Worm (Caenorhabditis elegans) whole organism, L3 larva: ENCODE data around the gene M04B2.6.

ENCODE experiments used
- ZK546.5 ChIP-seq: sonication (generic microtip); optimal IDR thresholded peaks from 2 replicates; lab custom pipeline; 2017; ENCODE audit warnings: missing biosample characterization, missing genetic modification characterization
- aly-2 ChIP-seq: fragments of 150-350 bp; optimal IDR thresholded peaks from 2 replicates; lab custom pipeline; 2014; ENCODE audit warnings: missing biosample characterization, missing genetic modification characterization
- ama-1 ChIP-seq: fragments of 150-350 bp; optimal IDR thresholded peaks from 2 replicates; lab custom pipeline; 2018
- ceh-16 ChIP-seq: sonication (generic microtip); optimal IDR thresholded peaks from 2 replicates; lab custom pipeline; 2017; ENCODE audit warnings: missing biosample characterization, missing genetic modification characterization
- ceh-28 ChIP-seq: fragments of 150-350 bp; optimal IDR thresholded peaks from 2 replicates; lab custom pipeline; 2014; ENCODE audit warnings: missing biosample characterization, missing genetic modification reagents, missing genetic modification characterization
- ceh-9 ChIP-seq: sonication (generic microtip); optimal IDR thresholded peaks from 2 replicates; lab custom pipeline; 2018; ENCODE audit warnings: missing biosample characterization, missing genetic modification characterization
- daf-12 ChIP-seq: fragments of 150-350 bp; optimal IDR thresholded peaks from 2 replicates; lab custom pipeline; 2014; ENCODE audit warnings: missing biosample characterization, missing genetic modification reagents, missing genetic modification characterization
- egl-27 ChIP-seq: sonication (generic microtip); optimal IDR thresholded peaks from 4 replicates; lab custom pipeline; 2017; ENCODE audit warnings: missing biosample characterization, missing genetic modification reagents, missing genetic modification characterization
- elt-1 ChIP-seq: fragments of 150-350 bp; optimal IDR thresholded peaks from 2 replicates; lab custom pipeline; 2014; ENCODE audit warnings: missing biosample characterization, missing genetic modification characterization
- elt-2 ChIP-seq: sonication (generic microtip); optimal IDR thresholded peaks from 2 replicates; lab custom pipeline; 2016; ENCODE audit warnings: missing genetic modification reagents, mild to moderate bottlenecking, missing genetic modification characterization, missing compliant biosample characterization
- hmg-11 ChIP-seq: sonication (generic microtip); optimal IDR thresholded peaks from 2 replicates; lab custom pipeline; 2016; ENCODE audit warnings: missing genetic modification characterization, missing compliant biosample characterization
- jun-1 ChIP-seq: fragments of 150-350 bp; optimal IDR thresholded peaks from 2 replicates; lab custom pipeline; 2014; ENCODE audit warnings: missing biosample characterization, missing genetic modification reagents, missing genetic modification characterization
- lin-15B ChIP-seq: fragments of 150-350 bp; optimal IDR thresholded peaks from 2 replicates; lab custom pipeline; 2014; ENCODE audit warnings: missing biosample characterization, missing genetic modification characterization
- lin-39 ChIP-seq: fragments of 150-350 bp; optimal IDR thresholded peaks from 2 replicates; lab custom pipeline; 2018; ENCODE audit warnings: missing biosample characterization, missing genetic modification reagents, missing genetic modification characterization
- lsy-12 ChIP-seq: sonication (generic microtip); optimal IDR thresholded peaks from 2 replicates; lab custom pipeline; 2016; ENCODE audit warnings: mild to moderate bottlenecking, missing genetic modification characterization, missing compliant biosample characterization
- mdl-1 ChIP-seq: fragments of 150-350 bp; optimal IDR thresholded peaks from 2 replicates; lab custom pipeline; 2014; ENCODE audit warnings: missing biosample characterization, missing genetic modification characterization
- nfya-1 ChIP-seq: sonication (generic microtip); optimal IDR thresholded peaks from 2 replicates; lab custom pipeline; 2017; ENCODE audit warnings: missing genetic modification characterization, mild to moderate bottlenecking, missing compliant biosample characterization, antibody characterized with exemption, moderate library complexity; ENCODE audit not compliant: insufficient read depth
- nhr-11 ChIP-seq: fragments of 150-350 bp; optimal IDR thresholded peaks from 2 replicates; lab custom pipeline; 2014; ENCODE audit warnings: missing biosample characterization, missing genetic modification characterization
- nhr-12 ChIP-seq: fragments of 150-350 bp; optimal IDR thresholded peaks from 2 replicates; lab custom pipeline; 2014; ENCODE audit warnings: missing biosample characterization, missing genetic modification characterization
- nhr-23 ChIP-seq: fragments of 150-350 bp; optimal IDR thresholded peaks from 2 replicates; lab custom pipeline; 2014; ENCODE audit warnings: missing biosample characterization, missing genetic modification reagents, missing genetic modification characterization
- nhr-237 ChIP-seq: fragments of 150-350 bp; optimal IDR thresholded peaks from 2 replicates; lab custom pipeline; 2014; ENCODE audit warnings: missing biosample characterization, missing genetic modification characterization
- nhr-25 ChIP-seq: sonication (generic microtip); optimal IDR thresholded peaks from 2 replicates; lab custom pipeline; 2017; ENCODE audit warnings: missing biosample characterization, missing genetic modification characterization
- nhr-43 ChIP-seq: sonication (generic microtip); optimal IDR thresholded peaks from 2 replicates; lab custom pipeline; 2016; ENCODE audit warnings: mild to moderate bottlenecking, missing genetic modification characterization, missing compliant biosample characterization; ENCODE audit not compliant: poor library complexity, severe bottlenecking
- pha-4 ChIP-seq: fragments of 150-350 bp; optimal IDR thresholded peaks from 2 replicates; lab custom pipeline; 2014; ENCODE audit warnings: missing biosample characterization, missing genetic modification reagents, missing genetic modification characterization
- pqm-1 ChIP-seq: fragments of 150-350 bp; optimal IDR thresholded peaks from 2 replicates; lab custom pipeline; 2017; ENCODE audit warnings: missing biosample characterization, missing genetic modification characterization, inconsistent platforms
- skn-1 ChIP-seq: fragments of 150-350 bp; optimal IDR thresholded peaks from 2 replicates; lab custom pipeline; 2014; ENCODE audit warnings: missing biosample characterization, missing genetic modification characterization
- snpc-4 ChIP-seq: fragments of 150-350 bp; optimal IDR thresholded peaks from 2 replicates; lab custom pipeline; 2014; ENCODE audit warnings: missing biosample characterization, missing genetic modification characterization
- tbx-2 ChIP-seq: sonication (generic microtip); optimal IDR thresholded peaks from 2 replicates; lab custom pipeline; 2016; ENCODE audit warnings: mild to moderate bottlenecking, missing genetic modification characterization, missing compliant biosample characterization
- unc-39 ChIP-seq: sonication (generic microtip); optimal IDR thresholded peaks from 4 replicates; lab custom pipeline; 2017; ENCODE audit warnings: missing biosample characterization, missing genetic modification characterization
- unc-62 ChIP-seq: fragments of 150-350 bp; sonication (generic microtip); optimal IDR thresholded peaks from 4 replicates; lab custom pipeline; 2014; ENCODE audit warnings: missing biosample characterization, missing genetic modification reagents, missing genetic modification characterization
- ztf-11 ChIP-seq: fragments of 150-350 bp; optimal IDR thresholded peaks from 2 replicates; lab custom pipeline; 2014; ENCODE audit warnings: missing biosample characterization, missing genetic modification characterization
- ztf-4 ChIP-seq: fragments of 150-350 bp; optimal IDR thresholded peaks from 2 replicates; lab custom pipeline; 2014; ENCODE audit warnings: missing biosample characterization, missing genetic modification characterization

Gene M04B2.6

ce11 chrIV:11474067-11474466, 36.5 kb downstream of the M04B2.6 start (continued):
- TF ChIP-seq hmg-11 (tag; lab: Kevin White, UChicago) (peak; percentile 82), pqm-1 (tag; lab: Kevin White, UChicago) (no peak), nhr-237 (no peak), unc-39 (tag; lab: Kevin White, UChicago) (no peak), nhr-43 (tag; lab: Kevin White, UChicago) (peak; percentile 77)
- TF ChIP-seq, all 47 proteins: peak for 21

- TF ChIP-seq nhr-11 (tag; lab: Kevin White, UChicago) (no peak), nhr-12 (tag; lab: Kevin White, UChicago) (no peak), aly-2 (tag; lab: Kevin White, UChicago) (no peak), elt-1 (tag; lab: Kevin White, UChicago) (no peak), ceh-28 (tag; lab: Kevin White, UChicago) (no peak), lin-39 (tag; lab: Kevin White, UChicago) (no peak), nfya-1 (tag; lab: Kevin White, UChicago) (no peak), nhr-25 (tag; lab: Kevin White, UChicago) (no peak), ceh-16 (no peak), pha-4 (tag; lab: Kevin White, UChicago) (no peak), pqm-1 (tag; lab: Kevin White, UChicago) (no peak), nhr-23 (no peak)
These were observed 38.5 kb downstream of the M04B2.6 start for ce11 chrIV:11472023-11472422.

- no peak for TF ChIP-seq ceh-28 (tag; lab: Kevin White, UChicago)
- no peak for TF ChIP-seq ztf-4 (tag; lab: Kevin White, UChicago)
- TF ChIP-seq nhr-25 (tag; lab: Kevin White, UChicago), result no peak
- peak; percentile 82 for TF ChIP-seq elt-2 (tag; lab: Kevin White, UChicago)
- no peak for TF ChIP-seq egl-27 (tag; lab: Kevin White, UChicago)
- peak; percentile 19 for TF ChIP-seq pha-4 (tag; lab: Kevin White, UChicago)
- TF ChIP-seq lin-15B (tag; lab: Kevin White, UChicago), result no peak
- peak; percentile 62 for TF ChIP-seq pqm-1 (tag; lab: Kevin White, UChicago)
- TF ChIP-seq lsy-12, result no peak
- TF ChIP-seq, all 47 proteins: peak for 3
These were observed 40.6 kb downstream of the M04B2.6 start, which contains the start of the genes C10C6.13 and wht-2 for ce11 chrIV:11469698-11470591. C10C6.13 (minus strand) TSS chrIV:11469748. wht-2 (plus strand) TSS chrIV:11470436.

- TF ChIP-seq daf-12 (tag; lab: Kevin White, UChicago) (no peak), tbx-2 (no peak), nhr-237 (no peak), jun-1 (tag; lab: Kevin White, UChicago) (no peak), ceh-9 (tag; lab: Kevin White, UChicago) (no peak), unc-62 (GFP tag; lab: Kevin White, UChicago) (no peak), ztf-11 (tag; lab: Kevin White, UChicago) (no peak), ZK546.5 (tag; lab: Kevin White, UChicago) (no peak), mdl-1 (no peak), snpc-4 (tag; lab: Kevin White, UChicago) (no peak), skn-1 (no peak)
These were observed 43.2 kb downstream of the M04B2.6 start, which contains the start of gene C10C6.7 for ce11 chrIV:11467413-11467812. C10C6.7 (minus strand) TSS chrIV:11467513.

ce11 chrIV:11465125-11465524, 45.4 kb downstream of the M04B2.6 start, which contains the start of gene C10C6.3:
C10C6.3 (minus strand) TSS chrIV:11465225.
- TF ChIP-seq lsy-12 (no peak), ama-1 (no peak), ztf-11 (tag; lab: Kevin White, UChicago) (no peak)
